Worm (Caenorhabditis elegans): ENCODE measurements around the gene W09D6.5.
A peak's percentile ranks its signal among the peaks of the same experiment; 100 is the strongest.

Gene W09D6.5

ce11 chrIII:11138922-11139321 is 50.6 kb downstream of the W09D6.5 start, which contains the start of gene fbxa-128 (continued):
- TF ChIP-seq gei-8 (GFP tag; optimal IDR thresholded peaks at IDR 0.05) (no peak), rbr-2 (tag; optimal IDR thresholded peaks at IDR 0.05) (no peak), ceh-82 (tag; optimal IDR thresholded peaks at IDR 0.05) (no peak), mdl-1 (tag; optimal IDR thresholded peaks at IDR 0.05) (no peak), nhr-41 (GFP tag; IDR thresholded peaks at IDR 0.05) (no peak), nhr-28 (tag; optimal IDR thresholded peaks at IDR 0.05) (peak; percentile 46), tag-97 (GFP tag; IDR thresholded peaks at IDR 0.05) (no peak)

Measured in whole organism, L4 larva.